Fruit fly (Drosophila melanogaster) whole organism, pupa: ENCODE measurements around the gene CG11714.

Experiments
- CG12605 ChIP-seq: fragments of 200-800 bp; sonication (Bioruptor generic); IDR thresholded peaks from 2 replicates; pipeline ENCODE4 v1.3.6; 2022; ENCODE audit warnings: missing biosample characterization, missing genetic modification characterization
- CG32121 ChIP-seq: fragments of 200-800 bp; sonication (Bioruptor generic); IDR thresholded peaks from 2 replicates; pipeline ENCODE4 v1.3.6; 2022; ENCODE audit warnings: missing biosample characterization, missing genetic modification characterization
- Ets98B ChIP-seq: fragments of 200-800 bp; sonication (Bioruptor generic); IDR thresholded peaks from 2 replicates; pipeline ENCODE4 v1.3.6; 2022; ENCODE audit warnings: missing biosample characterization, missing genetic modification characterization
- fd96Ca ChIP-seq: fragments of 200-800 bp; sonication (Bioruptor generic); IDR thresholded peaks from 3 replicates; pipeline ENCODE4 v1.3.6; 2022; ENCODE audit warnings: missing biosample characterization, missing genetic modification characterization
- rn ChIP-seq: fragments of 200-800 bp; sonication (Bioruptor generic); IDR thresholded peaks from 2 replicates; pipeline ENCODE4 v1.3.6; 2022; ENCODE audit warnings: missing biosample characterization, missing genetic modification characterization

DNA sequence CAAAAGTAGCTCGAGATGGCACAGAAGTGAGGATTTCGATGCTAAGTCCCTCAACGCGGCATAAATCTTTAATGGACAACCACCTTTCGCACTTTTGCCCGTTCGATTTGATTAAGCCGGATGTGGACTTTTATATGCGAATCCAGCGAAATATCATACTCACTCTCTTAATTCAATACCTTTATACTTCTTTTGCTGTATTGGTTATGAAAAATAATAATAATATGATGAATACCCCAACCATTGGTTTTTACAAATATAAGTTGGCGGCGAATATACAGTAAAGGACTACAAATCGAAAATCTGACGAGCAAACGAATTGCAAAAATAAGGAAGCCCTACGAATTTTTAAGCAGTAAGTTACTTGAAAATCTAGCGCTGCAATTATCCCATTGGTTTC lies 49.5 kb downstream of the CG11714 start, which contains the start of gene Vha16-3:
- TF ChIP-seq rn (GFP tag; lab: Robert Waterston, UW) (no peak), fd96Ca (GFP tag; lab: Robert Waterston, UW) (no peak), CG32121 (GFP tag; lab: Robert Waterston, UW) (no peak), CG12605 (GFP tag; lab: Robert Waterston, UW) (no peak), Ets98B (GFP tag; lab: Robert Waterston, UW) (no peak)
